Fruit fly (Drosophila melanogaster) whole organism, embryonic: ENCODE results near the gene ph-d.

Source experiments
- Ada2b ChIP-seq: fragments of 200-800 bp; sonication (Bioruptor generic); IDR thresholded peaks from 2 replicates; pipeline ENCODE4 v1.3.6; 2022; ENCODE audit warnings: missing biosample characterization, missing genetic modification characterization
- Adf1 ChIP-seq: fragments of 200-800 bp; sonication (Bioruptor generic); IDR thresholded peaks from 2 replicates; pipeline ENCODE4 v1.3.6; 2022; ENCODE audit warnings: missing biosample characterization, missing genetic modification characterization
- Blimp-1 ChIP-seq: fragments of 200-800 bp; sonication (Bioruptor generic); optimal IDR thresholded peaks from 3 replicates; lab custom pipeline; 2018; ENCODE audit warnings: missing biosample characterization, missing genetic modification characterization, mild to moderate bottlenecking, moderate library complexity, missing genetic modification reagents
- BtbVII ChIP-seq: fragments of 200-800 bp; sonication (Bioruptor generic); optimal IDR thresholded peaks from 3 replicates; lab custom pipeline; 2017; ENCODE audit warnings: missing biosample characterization, mild to moderate bottlenecking, missing genetic modification characterization
- Bteb2 ChIP-seq: fragments of 200-800 bp; sonication (Bioruptor generic); optimal IDR thresholded peaks from 2 replicates; lab custom pipeline; 2016; ENCODE audit warnings: missing biosample characterization, missing genetic modification characterization
- CG12071 ChIP-seq: fragments of 200-800 bp; sonication (Bioruptor generic); optimal IDR thresholded peaks from 3 replicates; lab custom pipeline; 2018; ENCODE audit warnings: missing biosample characterization, mild to moderate bottlenecking, missing genetic modification characterization
- CG12104 ChIP-seq: fragments of 200-800 bp; sonication (Bioruptor generic); optimal IDR thresholded peaks from 3 replicates; lab custom pipeline; 2016; ENCODE audit warnings: missing biosample characterization, missing genetic modification characterization
- CG15514 ChIP-seq: fragments of 200-800 bp; sonication (Bioruptor generic); optimal IDR thresholded peaks from 3 replicates; lab custom pipeline; 2017; ENCODE audit warnings: missing biosample characterization, missing genetic modification characterization, mild to moderate bottlenecking, moderate library complexity, missing genetic modification reagents
- CG1602 ChIP-seq: fragments of 200-800 bp; sonication (Bioruptor generic); optimal IDR thresholded peaks from 3 replicates; lab custom pipeline; 2016; ENCODE audit warnings: missing biosample characterization, missing genetic modification characterization
- CG17186 ChIP-seq: fragments of 200-800 bp; sonication (Bioruptor generic); optimal IDR thresholded peaks from 3 replicates; lab custom pipeline; 2017; ENCODE audit warnings: missing biosample characterization, missing genetic modification reagents, missing genetic modification characterization
- CG3163 ChIP-seq: fragments of 200-800 bp; sonication (Bioruptor generic); optimal IDR thresholded peaks from 3 replicates; lab custom pipeline; 2016; ENCODE audit warnings: missing biosample characterization, missing genetic modification characterization
- CG34224 ChIP-seq: fragments of 200-800 bp; sonication (Bioruptor generic); IDR thresholded peaks from 3 replicates; pipeline ENCODE4 v1.3.6; 2022; ENCODE audit warnings: missing biosample characterization, missing genetic modification characterization; ENCODE audit not compliant: partially characterized antibody
- CG43689 ChIP-seq: fragments of 200-800 bp; sonication (Bioruptor generic); IDR thresholded peaks from 2 replicates; pipeline ENCODE4 v1.3.6; 2022; ENCODE audit warnings: missing biosample characterization, missing genetic modification characterization
- CG4404 ChIP-seq: fragments of 200-800 bp; sonication (Bioruptor generic); IDR thresholded peaks from 2 replicates; pipeline ENCODE4 v1.3.6; 2022; ENCODE audit warnings: missing biosample characterization, missing genetic modification characterization
- CG4820 ChIP-seq: fragments of 200-800 bp; sonication (Bioruptor generic); optimal IDR thresholded peaks from 3 replicates; lab custom pipeline; 2016; ENCODE audit warnings: missing biosample characterization, missing genetic modification characterization
- CG6854 ChIP-seq: fragments of 200-800 bp; sonication (Bioruptor generic); optimal IDR thresholded peaks from 3 replicates; lab custom pipeline; 2017; ENCODE audit warnings: missing biosample characterization, mild to moderate bottlenecking, missing genetic modification characterization
- CG7839 ChIP-seq: fragments of 200-800 bp; sonication (Bioruptor generic); optimal IDR thresholded peaks from 3 replicates; lab custom pipeline; 2018; ENCODE audit warnings: missing biosample characterization, mild to moderate bottlenecking, missing genetic modification characterization, moderate library complexity
- CG7963 ChIP-seq: fragments of 200-800 bp; sonication (Bioruptor generic); IDR thresholded peaks from 3 replicates; pipeline ENCODE4 v1.3.6; 2022; ENCODE audit warnings: missing biosample characterization, missing genetic modification characterization; ENCODE audit not compliant: partially characterized antibody
- CG9437 ChIP-seq: fragments of 200-800 bp; sonication (Bioruptor generic); optimal IDR thresholded peaks from 2 replicates; lab custom pipeline; 2018; ENCODE audit warnings: missing biosample characterization, mild to moderate bottlenecking, missing genetic modification characterization
- Doc2 ChIP-seq: fragments of 200-800 bp; sonication (Bioruptor generic); IDR thresholded peaks from 2 replicates; pipeline ENCODE4 v1.3.6; 2022; ENCODE audit warnings: missing biosample characterization, missing genetic modification characterization
- HLH3B ChIP-seq: fragments of 200-800 bp; sonication (Bioruptor generic); IDR thresholded peaks from 2 replicates; pipeline ENCODE4 v1.3.6; 2022; ENCODE audit warnings: missing biosample characterization, missing genetic modification characterization
- HLHmδ ChIP-seq: fragments of 200-800 bp; sonication (Bioruptor generic); optimal IDR thresholded peaks from 2 replicates; lab custom pipeline; 2018; ENCODE audit warnings: missing biosample characterization, mild to moderate bottlenecking, missing genetic modification characterization, moderate library complexity
- Hr51 ChIP-seq, 2 experiments: fragments of 200-800 bp; sonication (Bioruptor generic); optimal IDR thresholded peaks; 2 replicates in 1 of 2; 3 replicates in 1 of 2; lab custom pipeline; 2016 to 2018; ENCODE audit warnings: missing biosample characterization in 2 of 2, missing genetic modification characterization in 2 of 2, mild to moderate bottlenecking in 1 of 2, moderate library complexity in 1 of 2
- Mad ChIP-seq: fragments of 200-800 bp; sonication (Bioruptor generic); optimal IDR thresholded peaks from 2 replicates; lab custom pipeline; 2016; ENCODE audit warnings: missing biosample characterization, missing genetic modification characterization
- Nf-YA ChIP-seq: fragments of 200-800 bp; sonication (Bioruptor generic); IDR thresholded peaks from 2 replicates; pipeline ENCODE4 v1.3.6; 2022; ENCODE audit warnings: missing biosample characterization, missing genetic modification characterization
- Sox100B ChIP-seq: fragments of 200-800 bp; sonication (Bioruptor generic); optimal IDR thresholded peaks from 3 replicates; lab custom pipeline; 2018; ENCODE audit warnings: missing biosample characterization, mild to moderate bottlenecking, missing genetic modification characterization
- TFAM ChIP-seq: fragments of 200-800 bp; sonication (Bioruptor generic); optimal IDR thresholded peaks from 2 replicates; lab custom pipeline; 2017; ENCODE audit warnings: missing biosample characterization, missing genetic modification characterization, inconsistent platforms
- Xbp1 ChIP-seq: fragments of 200-800 bp; sonication (Bioruptor generic); optimal IDR thresholded peaks from 3 replicates; lab custom pipeline; 2016; ENCODE audit warnings: missing biosample characterization, mild to moderate bottlenecking, missing genetic modification characterization
- abd-A ChIP-seq: fragments of 200-800 bp; sonication (Bioruptor generic); optimal IDR thresholded peaks from 3 replicates; lab custom pipeline; 2019; ENCODE audit warnings: missing biosample characterization, mild to moderate bottlenecking, missing genetic modification characterization, moderate library complexity
- cas ChIP-seq: fragments of 200-800 bp; sonication (Bioruptor generic); IDR thresholded peaks from 2 replicates; pipeline ENCODE4 v1.3.6; 2022; ENCODE audit warnings: missing biosample characterization, missing genetic modification characterization
- dpn ChIP-seq, 2 experiments: fragments of 200-800 bp; sonication (Bioruptor generic); optimal IDR thresholded peaks; 3 replicates each; lab custom pipeline; 2016; ENCODE audit warnings: missing biosample characterization in 2 of 2, missing genetic modification characterization in 2 of 2
- gem ChIP-seq: fragments of 200-800 bp; sonication (Bioruptor generic); optimal IDR thresholded peaks from 2 replicates; lab custom pipeline; 2019; ENCODE audit warnings: missing biosample characterization, mild to moderate bottlenecking, missing genetic modification characterization, moderate library complexity
- grn ChIP-seq: fragments of 200-800 bp; sonication (Bioruptor generic); optimal IDR thresholded peaks from 3 replicates; lab custom pipeline; 2017; ENCODE audit warnings: missing biosample characterization, missing genetic modification characterization
- gt ChIP-seq: fragments of 200-800 bp; sonication (Bioruptor generic); IDR thresholded peaks from 2 replicates; pipeline ENCODE4 v1.3.6; 2022; ENCODE audit warnings: missing biosample characterization, missing genetic modification characterization
- hbn ChIP-seq: fragments of 200-800 bp; sonication (Bioruptor generic); IDR thresholded peaks from 2 replicates; pipeline ENCODE4 v1.3.6; 2022; ENCODE audit warnings: missing biosample characterization, missing genetic modification characterization; ENCODE audit not compliant: partially characterized antibody
- klu ChIP-seq: fragments of 200-800 bp; sonication (Bioruptor generic); IDR thresholded peaks from 2 replicates; pipeline ENCODE4 v1.3.6; 2022; ENCODE audit warnings: missing biosample characterization, missing genetic modification characterization
- nau ChIP-seq: fragments of 200-800 bp; sonication (Bioruptor generic); optimal IDR thresholded peaks from 3 replicates; lab custom pipeline; 2017; ENCODE audit warnings: missing biosample characterization, mild to moderate bottlenecking, missing genetic modification characterization, missing genetic modification reagents
- nerfin-2 ChIP-seq: fragments of 200-800 bp; sonication (Bioruptor generic); IDR thresholded peaks from 2 replicates; pipeline ENCODE4 v1.3.6; 2022; ENCODE audit warnings: missing biosample characterization, missing genetic modification characterization; ENCODE audit not compliant: partially characterized antibody
- otp ChIP-seq: fragments of 200-800 bp; sonication (Bioruptor generic); IDR thresholded peaks from 3 replicates; pipeline ENCODE4, ENCODE4 v1.3.6; 2022; ENCODE audit warnings: missing biosample characterization, missing genetic modification characterization
- p53 ChIP-seq: fragments of 200-800 bp; sonication (Bioruptor generic); optimal IDR thresholded peaks from 2 replicates; lab custom pipeline; 2016; ENCODE audit warnings: missing biosample characterization, missing genetic modification characterization
- pros ChIP-seq: fragments of 200-800 bp; sonication (Bioruptor generic); optimal IDR thresholded peaks from 3 replicates; lab custom pipeline; 2019; ENCODE audit warnings: missing biosample characterization, mild to moderate bottlenecking, missing genetic modification characterization, moderate library complexity
- repo ChIP-seq: fragments of 200-800 bp; sonication (Bioruptor generic); optimal IDR thresholded peaks from 2 replicates; lab custom pipeline; 2016; ENCODE audit warnings: missing biosample characterization, missing genetic modification characterization
- row ChIP-seq: fragments of 200-800 bp; sonication (Bioruptor generic); IDR thresholded peaks from 3 replicates; pipeline ENCODE4 v1.3.6; 2022; ENCODE audit warnings: missing biosample characterization, missing genetic modification characterization
- salm ChIP-seq: fragments of 200-800 bp; sonication (Bioruptor generic); optimal IDR thresholded peaks from 2 replicates; lab custom pipeline; 2018; ENCODE audit warnings: missing biosample characterization, mild to moderate bottlenecking, missing genetic modification characterization
- slbo ChIP-seq: fragments of 200-800 bp; sonication (Bioruptor generic); IDR thresholded peaks from 2 replicates; pipeline ENCODE4 v1.3.6; 2022; ENCODE audit warnings: missing biosample characterization, missing genetic modification characterization
- so ChIP-seq: fragments of 200-800 bp; sonication (Bioruptor generic); IDR thresholded peaks from 3 replicates; pipeline ENCODE4 v1.3.6; 2022; ENCODE audit warnings: missing biosample characterization, missing genetic modification characterization
- tna ChIP-seq: fragments of 200-800 bp; sonication (Bioruptor generic); IDR thresholded peaks from 2 replicates; pipeline ENCODE4 v1.3.6; 2022; ENCODE audit warnings: missing biosample characterization, missing genetic modification characterization; ENCODE audit not compliant: partially characterized antibody
- tx ChIP-seq: fragments of 200-800 bp; sonication (Bioruptor generic); optimal IDR thresholded peaks from 2 replicates; lab custom pipeline; 2016; ENCODE audit warnings: missing biosample characterization, missing genetic modification characterization
- z ChIP-seq: fragments of 200-800 bp; sonication (Bioruptor generic); IDR thresholded peaks from 3 replicates; pipeline ENCODE4 v1.3.6; 2022; ENCODE audit warnings: missing biosample characterization, missing genetic modification characterization
- zf30C ChIP-seq: fragments of 200-800 bp; sonication (Bioruptor generic); optimal IDR thresholded peaks from 3 replicates; lab custom pipeline; 2018; ENCODE audit warnings: missing biosample characterization, mild to moderate bottlenecking, missing genetic modification characterization

Gene ph-d

DNA sequence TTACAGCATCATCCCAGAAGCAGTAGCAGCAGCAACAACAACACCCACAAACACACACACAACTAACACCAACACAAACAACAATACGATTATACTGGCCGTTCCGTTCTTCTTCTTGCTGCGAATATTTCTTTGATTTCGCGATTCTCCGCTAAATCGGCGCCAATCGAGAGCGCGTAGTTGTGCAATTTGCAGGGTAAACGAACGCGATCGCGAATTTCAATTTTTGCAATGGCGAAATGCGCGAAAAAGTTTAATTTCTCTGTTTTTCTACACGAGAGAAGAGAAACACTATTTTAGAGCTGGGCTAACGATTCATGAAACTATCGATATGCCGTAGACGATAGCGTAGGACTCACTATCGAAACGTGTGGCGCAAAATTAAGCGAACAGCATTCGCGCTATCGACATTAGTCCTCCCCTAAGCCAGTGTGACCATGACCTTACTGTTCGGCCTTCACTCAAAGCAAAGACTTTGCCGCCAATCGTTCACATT is 35.6 kb upstream of the ph-d start, which contains the start of gene wapl (continued):
- TF ChIP-seq Hr51 (GFP tag; optimal IDR thresholded peaks at IDR 0.05; lab: Kevin White, UChicago) (peak in 1 of 2 experiments; percentile 45), HLHmδ (no peak), nau (no peak), Ada2b (GFP tag; lab: Robert Waterston, UW) (no peak), CG9437 (no peak), Bteb2 (GFP tag; lab: Kevin White, UChicago) (no peak), so (GFP tag; lab: Robert Waterston, UW) (no peak), dpn (GFP tag; optimal IDR thresholded peaks at IDR 0.05; lab: Kevin White, UChicago) (peak; percentile 30), Blimp-1 (peak; percentile 6), HLH3B (GFP tag; lab: Robert Waterston, UW) (no peak), slbo (GFP tag; lab: Robert Waterston, UW) (peak; percentile 54), row (GFP tag; lab: Robert Waterston, UW) (peak; percentile 59), tx (GFP tag; lab: Kevin White, UChicago) (no peak), Nf-YA (GFP tag; lab: Robert Waterston, UW) (no peak), gt (GFP tag; lab: Robert Waterston, UW) (no peak), CG43689 (no peak), Mad (GFP tag; lab: Kevin White, UChicago) (peak; percentile 16), tna (GFP tag; lab: Robert Waterston, UW) (peak; percentile 93), CG7839 (tag; lab: Kevin White, UChicago) (no peak), salm (tag; lab: Kevin White, UChicago) (no peak), repo (GFP tag; lab: Kevin White, UChicago) (peak; percentile 45), CG4404 (GFP tag; lab: Robert Waterston, UW) (no peak), klu (no peak), cas (GFP tag; lab: Robert Waterston, UW) (no peak), CG7963 (peak; percentile 92), hbn (GFP tag; lab: Robert Waterston, UW) (peak; percentile 92), CG12104 (no peak), TFAM (GFP tag; lab: Kevin White, UChicago) (no peak), CG1602 (no peak), Doc2 (GFP tag; lab: Robert Waterston, UW) (no peak), grn (GFP tag; lab: Kevin White, UChicago) (no peak), BtbVII (GFP tag; lab: Kevin White, UChicago) (no peak), CG12071 (GFP tag; lab: Kevin White, UChicago) (no peak), Xbp1 (GFP tag; lab: Kevin White, UChicago) (peak; percentile 46), CG17186 (GFP tag; lab: Kevin White, UChicago) (peak; percentile 94), pros (GFP tag; lab: Kevin White, UChicago) (no peak), CG6854 (GFP tag; lab: Kevin White, UChicago) (no peak), nerfin-2 (GFP tag; lab: Robert Waterston, UW) (peak; percentile 87), CG15514 (GFP tag; lab: Kevin White, UChicago) (peak; percentile 83), CG3163 (peak; percentile 6), Adf1 (no peak), otp (GFP tag; lab: Robert Waterston, UW) (no peak), Sox100B (GFP tag; lab: Kevin White, UChicago) (no peak), p53 (GFP tag; lab: Kevin White, UChicago) (no peak), z (GFP tag; lab: Robert Waterston, UW) (no peak), CG34224 (peak; percentile 93), CG4820 (GFP tag; lab: Kevin White, UChicago) (no peak), abd-A (tag; lab: Kevin White, UChicago) (peak; percentile 64), gem (tag; lab: Kevin White, UChicago) (no peak), zf30C (GFP tag; lab: Kevin White, UChicago) (no peak)
